Fruit fly (Drosophila melanogaster) whole organism: ENCODE measurements around the gene Ir62a.

Experiments
- CG8478 ChIP-seq: fragments of >200 bp; optimal IDR thresholded peaks from 2 replicates; lab custom pipeline; 2018; ENCODE audit warnings: inconsistent platforms
- Dll ChIP-seq: fragments of >200 bp; optimal IDR thresholded peaks from 2 replicates; lab custom pipeline; 2017
- EcR ChIP-seq, 2 experiments: fragments of >200 bp; optimal IDR thresholded peaks; 2 replicates each; lab custom pipeline; 2017; ENCODE audit warnings: missing biosample characterization in 2 of 2, missing genetic modification characterization in 2 of 2, missing genetic modification reagents in 2 of 2
- pan ChIP-seq: fragments of >200 bp; optimal IDR thresholded peaks from 2 replicates; lab custom pipeline; 2017
- psq ChIP-seq: fragments of >200 bp; optimal IDR thresholded peaks from 2 replicates; lab custom pipeline; 2017
- usp ChIP-seq: fragments of >200 bp; optimal IDR thresholded peaks from 2 replicates; lab custom pipeline; 2017; ENCODE audit warnings: missing biosample characterization, missing genetic modification characterization, mixed read lengths

Ir62a gene

DNA sequence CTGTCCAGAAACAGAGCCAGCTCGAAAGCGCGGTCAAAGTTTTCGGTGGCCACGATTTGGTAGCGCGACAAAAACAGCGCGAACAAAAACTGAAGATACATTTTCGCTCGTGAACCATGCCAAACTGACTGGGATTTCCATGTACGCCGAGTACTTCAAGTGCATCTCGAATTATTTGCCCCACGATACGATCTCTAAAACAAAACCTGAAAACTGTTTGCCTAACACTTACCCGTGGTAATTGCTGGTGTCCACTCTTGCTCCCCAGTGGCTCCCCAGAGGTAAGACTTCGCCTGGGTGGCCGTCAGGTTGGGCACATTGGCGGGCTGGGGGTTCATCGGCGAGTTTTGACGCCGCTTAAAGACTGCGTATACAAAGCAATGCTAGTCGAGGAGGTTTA is at the start of gene Ir62a:
Gene Ir62a (minus strand): TSS at position 101 of the 400 bp plus-strand sequence.
- TF ChIP-seq CG8478 (lab: Kevin White, UChicago) (no peak), EcR (GFP tag; optimal IDR thresholded peaks at IDR 0.05; lab: Kevin White, UChicago) (no peak), psq (lab: Kevin White, UChicago) (no peak), pan (no peak), Dll (lab: Kevin White, UChicago) (no peak), usp (GFP tag; lab: Kevin White, UChicago) (no peak)

- TF ChIP-seq EcR (GFP tag; optimal IDR thresholded peaks at IDR 0.05; lab: Kevin White, UChicago) (no peak), usp (GFP tag; lab: Kevin White, UChicago) (no peak), CG8478 (lab: Kevin White, UChicago) (no peak)
Measured at dm6 chr3L:1580821-1581220, 49.8 kb upstream of the Ir62a start.

- TF ChIP-seq pan, result no peak
- no peak for TF ChIP-seq psq (lab: Kevin White, UChicago)
- TF ChIP-seq usp (GFP tag; lab: Kevin White, UChicago), result no peak
- TF ChIP-seq CG8478 (lab: Kevin White, UChicago), result no peak
- TF ChIP-seq Dll (lab: Kevin White, UChicago), result no peak
- TF ChIP-seq EcR (GFP tag; optimal IDR thresholded peaks at IDR 0.05; lab: Kevin White, UChicago), result no peak
Measured at dm6 chr3L:1580194-1580593, 49.1 kb upstream of the Ir62a start.

- TF ChIP-seq CG8478 (lab: Kevin White, UChicago), result no peak
- no peak for TF ChIP-seq pan
- TF ChIP-seq EcR (GFP tag; optimal IDR thresholded peaks at IDR 0.05; lab: Kevin White, UChicago), result no peak
- no peak for TF ChIP-seq usp (GFP tag; lab: Kevin White, UChicago)
- no peak for TF ChIP-seq psq (lab: Kevin White, UChicago)
Measured at dm6 chr3L:1579169-1579853, 48.3 kb upstream of the Ir62a start.

DNA sequence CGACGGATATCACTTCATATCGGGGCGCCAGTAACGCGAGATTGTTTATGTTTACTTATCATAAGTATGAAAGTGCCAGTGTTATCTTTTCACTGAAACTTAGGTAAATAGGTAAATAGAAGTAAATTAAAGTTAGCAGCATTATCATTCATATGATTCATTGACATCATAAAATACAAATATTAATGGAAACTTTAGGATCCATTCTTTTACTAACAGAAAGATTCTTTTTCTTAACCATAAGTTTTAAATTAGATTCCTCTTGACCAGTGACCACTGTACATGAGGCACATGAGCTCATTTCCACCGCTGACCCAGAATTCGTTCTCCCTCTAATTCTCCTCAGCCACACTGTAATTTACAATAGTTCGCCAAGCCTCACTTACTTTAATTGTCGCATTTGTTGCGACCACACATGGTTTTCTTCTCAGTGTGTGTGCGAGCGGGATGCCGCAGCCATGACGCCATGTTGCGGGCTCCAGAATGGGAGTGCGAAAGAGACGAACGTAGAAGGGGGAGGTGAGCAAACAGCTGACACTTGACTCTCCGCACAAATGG is 47.4 kb upstream of the Ir62a start:
- TF ChIP-seq EcR (GFP tag; optimal IDR thresholded peaks at IDR 0.05; lab: Kevin White, UChicago), result no peak
- TF ChIP-seq psq (lab: Kevin White, UChicago), result no peak
- no peak for TF ChIP-seq CG8478 (lab: Kevin White, UChicago)
- TF ChIP-seq usp (GFP tag; lab: Kevin White, UChicago), result no peak
- TF ChIP-seq Dll (lab: Kevin White, UChicago), result no peak
- no peak for TF ChIP-seq pan

dm6 chr3L:1577338-1577737 is 46.3 kb upstream of the Ir62a start:
- TF ChIP-seq pan, result no peak
- TF ChIP-seq Dll (lab: Kevin White, UChicago), result no peak
- TF ChIP-seq EcR (GFP tag; optimal IDR thresholded peaks at IDR 0.05; lab: Kevin White, UChicago), result no peak
- TF ChIP-seq psq (lab: Kevin White, UChicago), result no peak
- TF ChIP-seq usp (GFP tag; lab: Kevin White, UChicago), result no peak
- TF ChIP-seq CG8478 (lab: Kevin White, UChicago), result no peak

dm6 chr3L:1576489-1577106 is 45.5 kb upstream of the Ir62a start, which contains the start of gene CG13917:
TSS of gene CG13917 (plus strand) at chr3L:1576699.
- TF ChIP-seq EcR (GFP tag; optimal IDR thresholded peaks at IDR 0.05; lab: Kevin White, UChicago) (no peak), Dll (lab: Kevin White, UChicago) (no peak), psq (lab: Kevin White, UChicago) (no peak), CG8478 (lab: Kevin White, UChicago) (no peak), pan (no peak), usp (GFP tag; lab: Kevin White, UChicago) (no peak)

dm6 chr3L:1575731-1576376 is 44.8 kb upstream of the Ir62a start:
- TF ChIP-seq EcR (GFP tag; optimal IDR thresholded peaks at IDR 0.05; lab: Kevin White, UChicago) (no peak), usp (GFP tag; lab: Kevin White, UChicago) (no peak), Dll (lab: Kevin White, UChicago) (no peak), pan (no peak)

dm6 chr3L:1573191-1573590 is 42.1 kb upstream of the Ir62a start:
- TF ChIP-seq pan (no peak), psq (lab: Kevin White, UChicago) (no peak), usp (GFP tag; lab: Kevin White, UChicago) (no peak), EcR (GFP tag; optimal IDR thresholded peaks at IDR 0.05; lab: Kevin White, UChicago) (no peak), CG8478 (lab: Kevin White, UChicago) (no peak), Dll (lab: Kevin White, UChicago) (no peak)

- TF ChIP-seq Dll (lab: Kevin White, UChicago) (no peak), CG8478 (lab: Kevin White, UChicago) (no peak), pan (no peak), usp (GFP tag; lab: Kevin White, UChicago) (no peak), EcR (GFP tag; optimal IDR thresholded peaks at IDR 0.05; lab: Kevin White, UChicago) (no peak), psq (lab: Kevin White, UChicago) (no peak)
Measured at dm6 chr3L:1571077-1571476, 40.0 kb upstream of the Ir62a start.

dm6 chr3L:1569966-1570276 is 38.9 kb upstream of the Ir62a start:
- TF ChIP-seq pan, result no peak
- no peak for TF ChIP-seq Dll (lab: Kevin White, UChicago)
- TF ChIP-seq CG8478 (lab: Kevin White, UChicago), result no peak
- TF ChIP-seq EcR (GFP tag; optimal IDR thresholded peaks at IDR 0.05; lab: Kevin White, UChicago), result no peak
- TF ChIP-seq usp (GFP tag; lab: Kevin White, UChicago), result no peak
- TF ChIP-seq psq (lab: Kevin White, UChicago), result no peak
